Worm (Caenorhabditis elegans) whole organism, L1 larva: ENCODE measurements around the gene nhx-6.

Experiments
- C04F5.9 ChIP-seq: sonication (generic microtip); optimal IDR thresholded peaks from 2 replicates; lab custom pipeline; 2016; ENCODE audit warnings: missing genetic modification characterization, missing compliant biosample characterization
- Y116A8C.19 ChIP-seq: sonication (generic microtip); optimal IDR thresholded peaks from 2 replicates; lab custom pipeline; 2016; ENCODE audit warnings: missing compliant biosample characterization, missing genetic modification characterization, borderline replicate concordance
- alr-1 ChIP-seq: fragments of 200-800 bp; sonication (Bioruptor generic); optimal IDR thresholded peaks from 2 replicates; lab custom pipeline; 2018; ENCODE audit warnings: borderline replicate concordance, mild to moderate bottlenecking, missing genetic modification characterization, missing compliant biosample characterization
- aly-2 ChIP-seq: fragments of 150-350 bp; optimal IDR thresholded peaks from 2 replicates; lab custom pipeline; 2014; ENCODE audit warnings: missing biosample characterization, missing genetic modification characterization
- dpl-1 ChIP-seq, 3 experiments: fragments of 150-350 bp in 2 of 3; sonication (generic microtip) in 1 of 3; optimal IDR thresholded peaks; 2 replicates each; lab custom pipeline; 2014 to 2017; ENCODE audit warnings: missing biosample characterization in 3 of 3, missing genetic modification characterization in 3 of 3, missing genetic modification reagents in 3 of 3
- egl-13 ChIP-seq: sonication (generic microtip); optimal IDR thresholded peaks from 2 replicates; lab custom pipeline; 2016; ENCODE audit warnings: missing genotype, missing genetic modification reagents, missing genetic modification characterization, missing compliant biosample characterization
- elt-2 ChIP-seq: sonication (generic microtip); optimal IDR thresholded peaks from 2 replicates; lab custom pipeline; 2016; ENCODE audit warnings: missing genetic modification characterization, mild to moderate bottlenecking, inconsistent platforms, missing compliant biosample characterization, missing genetic modification reagents
- fkh-8 ChIP-seq: sonication (generic microtip); optimal IDR thresholded peaks from 2 replicates; lab custom pipeline; 2016; ENCODE audit warnings: mild to moderate bottlenecking, missing genetic modification characterization, missing compliant biosample characterization
- grh-1 ChIP-seq: fragments of 200-800 bp; sonication (Bioruptor generic); IDR thresholded peaks from 2 replicates; pipeline ENCODE4 v1.3.6; 2022; ENCODE audit warnings: missing genetic modification reagents, missing genetic modification characterization, missing compliant biosample characterization
- isw-1 ChIP-seq: fragments of 200-800 bp; sonication (Bioruptor generic); IDR thresholded peaks from 2 replicates; pipeline ENCODE4 v1.3.6; 2022; ENCODE audit warnings: missing genetic modification characterization, missing compliant biosample characterization
- lin-13 ChIP-seq: fragments of 150-350 bp; optimal IDR thresholded peaks from 2 replicates; lab custom pipeline; 2014; ENCODE audit warnings: missing biosample characterization, missing genetic modification reagents, missing genetic modification characterization
- lin-39 ChIP-seq: fragments of 150-350 bp; optimal IDR thresholded peaks from 2 replicates; lab custom pipeline; 2014; ENCODE audit warnings: missing biosample characterization, missing genetic modification reagents, missing genetic modification characterization
- lir-3 ChIP-seq: sonication (generic microtip); optimal IDR thresholded peaks from 2 replicates; lab custom pipeline; 2016; ENCODE audit warnings: mild to moderate bottlenecking, missing genetic modification characterization, moderate library complexity, missing compliant biosample characterization; ENCODE audit not compliant: poor library complexity
- lsy-2 ChIP-seq, 2 experiments: fragments of 150-350 bp; optimal IDR thresholded peaks; 2 replicates each; lab custom pipeline; 2014; ENCODE audit warnings: missing biosample characterization in 2 of 2, missing genetic modification characterization in 2 of 2
- nhr-11 ChIP-seq: fragments of 150-350 bp; optimal IDR thresholded peaks from 2 replicates; lab custom pipeline; 2014; ENCODE audit warnings: missing biosample characterization, missing genetic modification characterization
- nhr-237 ChIP-seq: fragments of 150-350 bp; optimal IDR thresholded peaks from 2 replicates; lab custom pipeline; 2014; ENCODE audit warnings: missing biosample characterization, missing genetic modification characterization
- nhr-28 ChIP-seq: fragments of 150-350 bp; optimal IDR thresholded peaks from 2 replicates; lab custom pipeline; 2014; ENCODE audit warnings: missing biosample characterization, missing genetic modification characterization
- nhr-47 ChIP-seq: sonication (generic microtip); optimal IDR thresholded peaks from 2 replicates; lab custom pipeline; 2016; ENCODE audit warnings: mild to moderate bottlenecking, missing genetic modification characterization, moderate library complexity, missing compliant biosample characterization
- nhr-71 ChIP-seq: sonication (generic microtip); optimal IDR thresholded peaks from 2 replicates; lab custom pipeline; 2016; ENCODE audit warnings: mild to moderate bottlenecking, missing genetic modification characterization, moderate library complexity, missing compliant biosample characterization
- nhr-84 ChIP-seq: sonication (generic microtip); optimal IDR thresholded peaks from 2 replicates; lab custom pipeline; 2017; ENCODE audit warnings: missing biosample characterization, missing genetic modification characterization
- nhr-85 ChIP-seq: sonication (generic microtip); peaks from one replicate; lab custom pipeline; 2016; ENCODE audit warnings: missing genetic modification characterization, inconsistent platforms, missing compliant biosample characterization
- nhr-90 ChIP-seq: sonication (generic microtip); optimal IDR thresholded peaks from 2 replicates; lab custom pipeline; 2016; ENCODE audit warnings: mild to moderate bottlenecking, missing genetic modification characterization, missing compliant biosample characterization; ENCODE audit not compliant: poor library complexity
- pag-3 ChIP-seq: sonication (generic microtip); optimal IDR thresholded peaks from 2 replicates; lab custom pipeline; 2017; ENCODE audit warnings: missing genetic modification characterization, mild to moderate bottlenecking, missing compliant biosample characterization, antibody characterized with exemption, borderline replicate concordance; ENCODE audit not compliant: insufficient read depth
- pqm-1 ChIP-seq: sonication (generic microtip); optimal IDR thresholded peaks from 3 replicates; lab custom pipeline; 2017; ENCODE audit warnings: missing biosample characterization, missing genetic modification characterization
- rnt-1 ChIP-seq: sonication (generic microtip); optimal IDR thresholded peaks from 2 replicates; lab custom pipeline; 2016; ENCODE audit warnings: mild to moderate bottlenecking, missing genetic modification characterization, moderate library complexity, missing compliant biosample characterization
- snpc-4 ChIP-seq: fragments of 150-350 bp; optimal IDR thresholded peaks from 2 replicates; lab custom pipeline; 2014; ENCODE audit warnings: missing biosample characterization, missing genetic modification characterization
- tlp-1 ChIP-seq: fragments of 150-350 bp; optimal IDR thresholded peaks from 2 replicates; lab custom pipeline; 2014; ENCODE audit warnings: missing biosample characterization, missing genetic modification characterization
- unc-130 ChIP-seq: fragments of 150-350 bp; optimal IDR thresholded peaks from 2 replicates; lab custom pipeline; 2017; ENCODE audit warnings: missing biosample characterization, missing genetic modification characterization, inconsistent platforms
- unc-62 ChIP-seq: fragments of 150-350 bp; optimal IDR thresholded peaks from 2 replicates; lab custom pipeline; 2014; ENCODE audit warnings: missing biosample characterization, missing genetic modification reagents, missing genetic modification characterization
- unc-98 ChIP-seq: fragments of 200-800 bp; sonication (Bioruptor generic); IDR thresholded peaks from 2 replicates; pipeline ENCODE4 v1.3.6; 2022; ENCODE audit warnings: missing genetic modification characterization, missing compliant biosample characterization
- vab-15 ChIP-seq: sonication (generic microtip); optimal IDR thresholded peaks from 2 replicates; lab custom pipeline; 2017; ENCODE audit warnings: missing genotype, mild to moderate bottlenecking, missing genetic modification characterization, missing compliant biosample characterization
- ztf-11 ChIP-seq, 2 experiments: sonication (generic microtip); optimal IDR thresholded peaks; 2 replicates each; lab custom pipeline; 2016 to 2017; ENCODE audit warnings: missing genetic modification characterization in 2 of 2, missing biosample characterization in 1 of 2, missing compliant biosample characterization in 1 of 2

Gene nhx-6

DNA sequence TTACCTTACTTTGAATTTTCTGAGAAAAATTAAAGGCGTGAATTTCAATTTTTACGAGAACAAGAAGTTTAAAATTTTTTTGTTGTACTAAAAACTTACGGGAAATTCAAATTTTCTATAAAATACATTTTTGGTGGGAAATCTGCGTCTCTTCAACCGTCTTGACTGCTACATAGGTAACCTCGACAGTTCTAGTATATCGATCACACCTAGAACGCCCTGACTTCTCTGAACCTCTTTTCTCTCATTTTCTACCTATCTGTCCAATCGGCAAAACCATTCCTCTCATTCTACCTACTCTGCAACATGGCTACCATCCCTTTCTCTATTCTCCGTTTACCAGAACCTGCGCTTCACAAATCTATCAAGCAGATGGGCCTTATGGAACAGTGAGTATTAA is 13.1 kb downstream of the nhx-6 start, which contains the start of gene fbxb-25:
TSS of gene fbxb-25 (plus strand) at position 301 of the 400 bp plus-strand sequence.
- TF ChIP-seq alr-1 (tag; lab: Kevin White, UChicago): no peak
- TF ChIP-seq pqm-1 (tag; lab: Kevin White, UChicago): no peak
- no peak for TF ChIP-seq dpl-1 (GFP tag; optimal IDR thresholded peaks at IDR 0.05; lab: Kevin White, UChicago)

DNA sequence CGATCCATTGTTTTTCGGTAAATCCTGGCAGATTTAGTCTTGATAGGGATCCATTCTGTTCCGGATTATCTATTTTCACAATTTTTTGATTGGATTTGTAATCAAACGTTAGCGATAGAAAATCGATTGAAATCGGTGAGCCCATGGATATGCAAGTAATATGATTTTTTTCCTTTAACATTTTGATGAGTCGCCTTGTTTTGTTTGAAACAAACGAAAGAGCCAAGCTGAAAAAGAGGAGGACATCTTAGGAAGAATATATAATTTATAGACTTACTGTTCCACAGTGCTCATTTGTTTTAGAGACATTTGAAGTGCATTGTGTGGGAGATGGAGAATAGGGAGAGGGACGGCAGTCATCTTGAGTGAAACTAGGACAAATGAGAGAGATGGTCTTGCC is 18.2 kb downstream of the nhx-6 start, which contains the start of the genes fbxb-18 and fbxb-19:
TSS of gene fbxb-18 (minus strand) at position 101 of the 400 bp plus-strand sequence.
TSS of gene fbxb-19 (minus strand) at position 369 of the 400 bp plus-strand sequence.
- TF ChIP-seq nhr-47 (tag; lab: Kevin White, UChicago): no peak
- no peak for TF ChIP-seq egl-13 (tag; lab: Kevin White, UChicago)
- TF ChIP-seq nhr-28 (tag; lab: Kevin White, UChicago): no peak
- no peak for TF ChIP-seq isw-1 (GFP tag; lab: Robert Waterston, UW)
- no peak for TF ChIP-seq pag-3 (tag; lab: Kevin White, UChicago)
- no peak for TF ChIP-seq nhr-71
- TF ChIP-seq unc-98 (GFP tag; lab: Robert Waterston, UW): no peak
- TF ChIP-seq unc-130 (tag; lab: Kevin White, UChicago): no peak
- no peak for TF ChIP-seq elt-2 (tag; lab: Kevin White, UChicago)
- TF ChIP-seq nhr-85 (tag; lab: Kevin White, UChicago): no peak
- no peak for TF ChIP-seq grh-1 (GFP tag; lab: Robert Waterston, UW)
- TF ChIP-seq ztf-11 (tag; optimal IDR thresholded peaks at IDR 0.05; lab: Kevin White, UChicago): no peak
- no peak for TF ChIP-seq Y116A8C.19 (tag; lab: Kevin White, UChicago)
- no peak for TF ChIP-seq nhr-84
- no peak for TF ChIP-seq lin-13
- TF ChIP-seq alr-1 (tag; lab: Kevin White, UChicago): no peak
- no peak for TF ChIP-seq fkh-8 (tag; lab: Kevin White, UChicago)
- TF ChIP-seq lin-39 (tag; lab: Kevin White, UChicago): no peak
- TF ChIP-seq aly-2 (tag; lab: Kevin White, UChicago): no peak
- TF ChIP-seq nhr-237 (tag; lab: Kevin White, UChicago): no peak

DNA sequence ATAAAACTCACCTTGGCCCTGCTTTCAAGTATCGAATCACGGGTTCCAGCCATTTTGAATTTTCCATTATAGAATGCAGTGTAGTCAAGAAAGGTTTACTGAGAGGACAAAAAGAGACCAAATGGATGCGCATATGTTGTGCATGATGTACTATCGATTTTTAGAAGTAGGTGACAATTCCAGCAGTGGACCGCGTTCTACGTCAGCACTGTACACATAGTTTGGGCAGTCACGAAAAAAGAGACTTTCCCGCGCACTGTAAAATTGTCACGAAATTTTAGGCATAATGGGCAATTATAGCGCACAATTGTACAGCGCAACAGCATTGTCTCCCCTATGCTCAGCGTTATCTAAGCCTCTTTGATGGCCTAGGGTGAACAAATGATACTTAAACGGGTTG is 20.4 kb downstream of the nhx-6 start, which contains the start of gene fbxc-22:
TSS of gene fbxc-22 (minus strand) at position 101 of the 400 bp plus-strand sequence.
- TF ChIP-seq lsy-2 (tag; optimal IDR thresholded peaks at IDR 0.05; lab: Kevin White, UChicago) (no peak), egl-13 (tag; lab: Kevin White, UChicago) (no peak), lir-3 (tag; lab: Kevin White, UChicago) (no peak)

- TF ChIP-seq tlp-1 (no peak), C04F5.9 (tag; lab: Kevin White, UChicago) (no peak), nhr-85 (tag; lab: Kevin White, UChicago) (no peak)
Observed at ce11 chrII:1692827-1693226, 22.2 kb downstream of the nhx-6 start, which contains the start of gene fbxc-21. fbxc-21 (minus strand) TSS chrII:1692927.

- no peak for TF ChIP-seq unc-62
- TF ChIP-seq elt-2 (tag; lab: Kevin White, UChicago): no peak
- TF ChIP-seq aly-2 (tag; lab: Kevin White, UChicago): no peak
- TF ChIP-seq vab-15 (tag; lab: Kevin White, UChicago): no peak
- no peak for TF ChIP-seq snpc-4
- TF ChIP-seq nhr-90: no peak
- TF ChIP-seq nhr-84: no peak
- no peak for TF ChIP-seq nhr-11 (tag; lab: Kevin White, UChicago)
- no peak for TF ChIP-seq rnt-1
Observed at ce11 chrII:1694530-1694929, 23.9 kb downstream of the nhx-6 start, which contains the start of gene fbxc-26. fbxc-26 (minus strand) TSS chrII:1694630.
